Worm (Caenorhabditis elegans) whole organism, L4 larva: ENCODE results near the gene C14C6.5.

Experiments used
- F26F4.8 ChIP-seq: fragments of 200-800 bp; sonication (Bioruptor generic); conservative IDR thresholded peaks from 2 replicates; pipeline ENCODE4 v1.3.6; 2022; ENCODE audit warnings: missing genetic modification characterization, missing compliant biosample characterization
- F37D6.2 ChIP-seq: sonication (generic microtip); optimal IDR thresholded peaks from 2 replicates; lab custom pipeline; 2016; ENCODE audit warnings: mild to moderate bottlenecking, missing genetic modification characterization, missing compliant biosample characterization
- F44E2.7 ChIP-seq: fragments of 200-800 bp; sonication (Bioruptor generic); IDR thresholded peaks from 2 replicates; pipeline ENCODE4 v2.1.2; 2022; ENCODE audit warnings: missing genetic modification characterization, missing compliant biosample characterization
- R02D3.7 ChIP-seq: fragments of 150-350 bp; sonication (generic microtip); optimal IDR thresholded peaks from 3 replicates; lab custom pipeline; 2014; ENCODE audit warnings: missing biosample characterization, missing genetic modification characterization
- T26A8.4 ChIP-seq: fragments of 200-800 bp; sonication (Bioruptor generic); IDR thresholded peaks from 2 replicates; pipeline ENCODE4 v1.3.6; 2022; ENCODE audit warnings: missing genetic modification characterization, missing compliant biosample characterization
- Y105C5A.15 ChIP-seq: fragments of 200-800 bp; sonication (Bioruptor generic); IDR thresholded peaks from 2 replicates; pipeline ENCODE4 v1.3.6; 2022; ENCODE audit warnings: missing genetic modification characterization, missing compliant biosample characterization
- Y75B8A.6 ChIP-seq: fragments of 200-800 bp; sonication (Bioruptor generic); IDR thresholded peaks from 2 replicates; pipeline ENCODE4 v1.3.6; 2022; ENCODE audit warnings: missing genetic modification reagents, missing genetic modification characterization, missing compliant biosample characterization
- ZK546.5 ChIP-seq, 2 experiments: sonication (generic microtip); optimal IDR thresholded peaks; 2 replicates each; lab custom pipeline; 2017; ENCODE audit warnings: missing biosample characterization in 2 of 2, missing genetic modification characterization in 2 of 2
- aha-1 ChIP-seq: fragments of 150-350 bp; peaks from one replicate; lab custom pipeline; 2014; ENCODE audit warnings: missing biosample characterization, missing genetic modification characterization
- attf-4 ChIP-seq: sonication (generic microtip); optimal IDR thresholded peaks from 3 replicates; lab custom pipeline; 2017; ENCODE audit warnings: missing biosample characterization, missing genetic modification characterization
- ceh-44 ChIP-seq: fragments of 200-800 bp; sonication (Bioruptor generic); IDR thresholded peaks from 2 replicates; pipeline ENCODE4 v1.3.6; 2022; ENCODE audit warnings: missing genetic modification reagents, missing genetic modification characterization, missing compliant biosample characterization
- cey-2 ChIP-seq: sonication (generic microtip); optimal IDR thresholded peaks from 3 replicates; lab custom pipeline; 2017; ENCODE audit warnings: missing genetic modification characterization, mild to moderate bottlenecking, missing compliant biosample characterization, antibody characterized with exemption, borderline replicate concordance; ENCODE audit not compliant: insufficient read depth
- daf-16 ChIP-seq, 3 experiments: sonication (generic microtip); optimal IDR thresholded peaks; 2 replicates each; lab custom pipeline; 2016 to 2017; ENCODE audit warnings: missing genetic modification characterization in 3 of 3, missing genetic modification reagents in 3 of 3, mild to moderate bottlenecking in 2 of 3, missing compliant biosample characterization in 2 of 3, missing biosample characterization in 1 of 3, moderate library complexity in 1 of 3
- daf-19 ChIP-seq: fragments of 200-800 bp; sonication (Bioruptor generic); conservative IDR thresholded peaks from 2 replicates; pipeline ENCODE4 v1.3.6; 2022; ENCODE audit warnings: missing genetic modification characterization, missing compliant biosample characterization
- daf-8 ChIP-seq: fragments of 200-800 bp; sonication (Bioruptor generic); IDR thresholded peaks from 2 replicates; pipeline ENCODE4 v1.3.6; 2022; ENCODE audit warnings: missing genetic modification characterization, missing compliant biosample characterization
- dpl-1 ChIP-seq: fragments of 150-350 bp; optimal IDR thresholded peaks from 2 replicates; lab custom pipeline; 2014; ENCODE audit warnings: missing biosample characterization, missing genetic modification reagents, missing genetic modification characterization
- duxl-1 ChIP-seq: sonication (generic microtip); optimal IDR thresholded peaks from 2 replicates; lab custom pipeline; 2016; ENCODE audit warnings: mild to moderate bottlenecking, missing genetic modification characterization, moderate library complexity, missing compliant biosample characterization; ENCODE audit not compliant: poor library complexity
- fkh-10 ChIP-seq: fragments of 150-350 bp; optimal IDR thresholded peaks from 2 replicates; lab custom pipeline; 2014; ENCODE audit warnings: missing biosample characterization, missing genetic modification reagents, missing genetic modification characterization
- hmg-1.1 ChIP-seq: fragments of 200-800 bp; sonication (Bioruptor generic); IDR thresholded peaks from 2 replicates; pipeline ENCODE4 v1.3.6; 2022; ENCODE audit warnings: missing genetic modification reagents, missing genetic modification characterization, missing compliant biosample characterization
- jun-1 ChIP-seq: fragments of 150-350 bp; optimal IDR thresholded peaks from 2 replicates; lab custom pipeline; 2014; ENCODE audit warnings: missing biosample characterization, missing genetic modification reagents, missing genetic modification characterization
- lin-1 ChIP-seq: fragments of 200-800 bp; sonication (Bioruptor generic); IDR thresholded peaks from 2 replicates; pipeline ENCODE4 v1.3.6; 2022; ENCODE audit warnings: missing genetic modification reagents, missing genetic modification characterization, missing compliant biosample characterization
- lin-13 ChIP-seq: fragments of 150-350 bp; optimal IDR thresholded peaks from 2 replicates; lab custom pipeline; 2014; ENCODE audit warnings: missing biosample characterization, missing genetic modification reagents, missing genetic modification characterization
- lin-29 ChIP-seq: fragments of 200-800 bp; sonication (Bioruptor generic); IDR thresholded peaks from 2 replicates; pipeline ENCODE4 v1.3.6; 2022; ENCODE audit warnings: missing genetic modification reagents, missing genetic modification characterization, missing compliant biosample characterization
- lin-39 ChIP-seq: fragments of 150-350 bp; optimal IDR thresholded peaks from 2 replicates; lab custom pipeline; 2014; ENCODE audit warnings: missing biosample characterization, missing genetic modification reagents, missing genetic modification characterization
- mdl-1 ChIP-seq, 2 experiments: fragments of 150-350 bp in 1 of 2; sonication (generic microtip) in 1 of 2; optimal IDR thresholded peaks; 2 replicates each; lab custom pipeline; 2014 to 2017; ENCODE audit warnings: missing biosample characterization in 2 of 2, missing genetic modification characterization in 2 of 2
- mep-1 ChIP-seq: fragments of 150-350 bp; sonication (generic microtip); optimal IDR thresholded peaks from 3 replicates; lab custom pipeline; 2014; ENCODE audit warnings: missing biosample characterization, missing genetic modification characterization
- nhr-11 ChIP-seq: fragments of 150-350 bp; optimal IDR thresholded peaks from 2 replicates; lab custom pipeline; 2014; ENCODE audit warnings: missing biosample characterization, missing genetic modification characterization
- nhr-111 ChIP-seq: fragments of 200-800 bp; sonication (Bioruptor generic); optimal IDR thresholded peaks from 2 replicates; lab custom pipeline; 2018; ENCODE audit warnings: mild to moderate bottlenecking, missing genetic modification characterization, missing compliant biosample characterization
- nhr-237 ChIP-seq: sonication (generic microtip); optimal IDR thresholded peaks from 2 replicates; lab custom pipeline; 2017; ENCODE audit warnings: missing biosample characterization, missing genetic modification characterization
- nhr-42 ChIP-seq: fragments of 200-800 bp; sonication (Bioruptor generic); IDR thresholded peaks from 2 replicates; pipeline ENCODE4 v1.3.6; 2022; ENCODE audit warnings: missing genetic modification characterization, missing compliant biosample characterization
- pha-4 ChIP-seq, 2 experiments: fragments of 150-350 bp in 1 of 2; fragments of 200-800 bp in 1 of 2; sonication (Bioruptor generic) in 1 of 2; IDR thresholded peaks in 1 of 2; optimal IDR thresholded peaks in 1 of 2; 2 replicates each; pipeline versions ENCODE4 v1.3.6 to Lab custom; 2014 to 2022; ENCODE audit warnings: missing genetic modification characterization in 2 of 2, missing genetic modification reagents in 2 of 2, missing biosample characterization in 1 of 2, missing compliant biosample characterization in 1 of 2
- snpc-1.2 ChIP-seq: fragments of 200-800 bp; sonication (Bioruptor generic); IDR thresholded peaks from 2 replicates; pipeline ENCODE4 v1.3.6; 2022; ENCODE audit warnings: missing genetic modification reagents, missing genetic modification characterization, missing compliant biosample characterization
- snpc-4 ChIP-seq: fragments of 150-350 bp; optimal IDR thresholded peaks from 2 replicates; lab custom pipeline; 2014; ENCODE audit warnings: missing biosample characterization, missing genetic modification characterization
- tag-97 ChIP-seq: fragments of 200-800 bp; sonication (Bioruptor generic); IDR thresholded peaks from 2 replicates; pipeline ENCODE4 v1.3.6; 2022; ENCODE audit warnings: missing genetic modification characterization, missing compliant biosample characterization
- unc-62 ChIP-seq, 3 experiments: fragments of 150-350 bp in 1 of 3; sonication (generic microtip); optimal IDR thresholded peaks in 2 of 3; peaks in 1 of 3; 1 replicate in 1 of 3; 2 replicates in 2 of 3; lab custom pipeline; 2014 to 2017; ENCODE audit warnings: missing biosample characterization in 3 of 3, missing genetic modification characterization in 3 of 3, missing genetic modification reagents in 3 of 3, missing genotype in 1 of 3
- vab-7 ChIP-seq: fragments of 200-800 bp; sonication (Bioruptor generic); IDR thresholded peaks from 2 replicates; pipeline ENCODE4 v1.3.6; 2022; ENCODE audit warnings: missing genetic modification reagents, missing genetic modification characterization, missing compliant biosample characterization
- zag-1 ChIP-seq: fragments of 150-350 bp; optimal IDR thresholded peaks from 2 replicates; lab custom pipeline; 2014; ENCODE audit warnings: missing biosample characterization, missing genetic modification characterization
- zip-11 ChIP-seq: fragments of 200-800 bp; sonication (Bioruptor generic); IDR thresholded peaks from 2 replicates; pipeline ENCODE4 v1.3.6; 2022; ENCODE audit warnings: missing genetic modification characterization, missing compliant biosample characterization

C14C6.5 gene

ce11 chrV:552406-552805 lies 16.0 kb downstream of the C14C6.5 start:
- TF ChIP-seq lin-1 (GFP tag; lab: Robert Waterston, UW) (no peak), unc-62 (GFP tag; optimal IDR thresholded peaks at IDR 0.05 in 1 of 2; lab: Kevin White, UChicago) (peak in 1 of 2 experiments; percentile 91), unc-62 (tag; optimal IDR thresholded peaks at IDR 0.05; lab: Kevin White, UChicago) (no peak)

ce11 chrV:553067-553466 lies 16.6 kb downstream of the C14C6.5 start, which contains the start of gene C14C6.8:
C14C6.8 (minus strand) TSS chrV:553167.
- no peak for TF ChIP-seq attf-4 (tag; lab: Kevin White, UChicago)
- no peak for TF ChIP-seq F44E2.7
- no peak for TF ChIP-seq cey-2
- TF ChIP-seq zag-1 (tag; lab: Kevin White, UChicago) = no peak
- no peak for TF ChIP-seq hmg-1.1
- TF ChIP-seq zip-11 = no peak
- no peak for TF ChIP-seq mdl-1 (tag; optimal IDR thresholded peaks at IDR 0.05; lab: Kevin White, UChicago)
- TF ChIP-seq, all 104 proteins: peak for 0

ce11 chrV:556055-556454 lies 19.6 kb downstream of the C14C6.5 start, which contains the start of gene srx-8:
srx-8 (minus strand) TSS chrV:556155.
- no peak for TF ChIP-seq lin-13
- TF ChIP-seq nhr-42 (GFP tag; lab: Robert Waterston, UW) = no peak
- no peak for TF ChIP-seq aha-1 (tag; lab: Kevin White, UChicago)
- no peak for TF ChIP-seq Y75B8A.6 (GFP tag; lab: Robert Waterston, UW)
- TF ChIP-seq pha-4 (GFP tag; IDR thresholded peaks at IDR 0.05; lab: Robert Waterston, UW) = no peak
- no peak for TF ChIP-seq pha-4 (tag; optimal IDR thresholded peaks at IDR 0.05; lab: Kevin White, UChicago)
- no peak for TF ChIP-seq dpl-1
- TF ChIP-seq daf-16 (GFP tag; optimal IDR thresholded peaks at IDR 0.05; lab: Kevin White, UChicago) = no peak
- TF ChIP-seq daf-16 (tag; optimal IDR thresholded peaks at IDR 0.05; lab: Kevin White, UChicago) = no peak
- no peak for TF ChIP-seq T26A8.4
- TF ChIP-seq daf-8 (GFP tag; lab: Robert Waterston, UW) = no peak
- no peak for TF ChIP-seq nhr-237 (tag; lab: Kevin White, UChicago)
- no peak for TF ChIP-seq ZK546.5 (tag; optimal IDR thresholded peaks at IDR 0.05; lab: Kevin White, UChicago)
- no peak for TF ChIP-seq jun-1 (tag; lab: Kevin White, UChicago)
- TF ChIP-seq Y105C5A.15 (GFP tag; lab: Robert Waterston, UW) = no peak

- TF ChIP-seq dpl-1 = no peak
- TF ChIP-seq nhr-42 (GFP tag; lab: Robert Waterston, UW) = no peak
- no peak for TF ChIP-seq vab-7 (GFP tag; lab: Robert Waterston, UW)
- peak; percentile 86 for TF ChIP-seq ceh-44 (GFP tag; lab: Robert Waterston, UW)
- no peak for TF ChIP-seq snpc-1.2 (GFP tag; lab: Robert Waterston, UW)
Measured at ce11 chrV:559940-560339, 23.5 kb downstream of the C14C6.5 start, which contains the start of gene srx-7. srx-7 (plus strand) TSS chrV:560195.

- TF ChIP-seq nhr-111 (GFP tag; lab: Kevin White, UChicago) = no peak
- TF ChIP-seq lin-29 (GFP tag; lab: Robert Waterston, UW) = no peak
Measured at ce11 chrV:562834-563233, 26.4 kb downstream of the C14C6.5 start, which contains the start of gene C14C6.2. C14C6.2 (plus strand) TSS chrV:563134.

ce11 chrV:565984-566383 lies 29.6 kb downstream of the C14C6.5 start, which contains the start of gene sri-73:
sri-73 (minus strand) TSS chrV:566084.
- no peak for TF ChIP-seq Y105C5A.15 (GFP tag; lab: Robert Waterston, UW)
- no peak for TF ChIP-seq R02D3.7
- no peak for TF ChIP-seq daf-19 (GFP tag; lab: Robert Waterston, UW)
- TF ChIP-seq daf-8 (GFP tag; lab: Robert Waterston, UW) = no peak
- no peak for TF ChIP-seq mep-1 (tag; lab: Kevin White, UChicago)
- no peak for TF ChIP-seq F26F4.8
- TF ChIP-seq snpc-4 (tag; lab: Kevin White, UChicago) = no peak
- TF ChIP-seq unc-62 (GFP tag; optimal IDR thresholded peaks at IDR 0.05 in 1 of 2; lab: Kevin White, UChicago) = no peak
- no peak for TF ChIP-seq unc-62 (tag; optimal IDR thresholded peaks at IDR 0.05; lab: Kevin White, UChicago)
- no peak for TF ChIP-seq duxl-1 (tag; lab: Kevin White, UChicago)
- no peak for TF ChIP-seq fkh-10
- no peak for TF ChIP-seq F37D6.2 (tag; lab: Kevin White, UChicago)
- TF ChIP-seq nhr-11 = no peak
- TF ChIP-seq snpc-1.2 (GFP tag; lab: Robert Waterston, UW) = no peak
- TF ChIP-seq tag-97 (GFP tag; lab: Robert Waterston, UW) = no peak
- no peak for TF ChIP-seq lin-39 (tag; lab: Kevin White, UChicago)
- TF ChIP-seq lin-29 (GFP tag; lab: Robert Waterston, UW) = no peak
- TF ChIP-seq aha-1 (tag; lab: Kevin White, UChicago) = no peak
